Worm (Caenorhabditis elegans) whole organism, young adult: ENCODE results near the gene C16C8.27.

Source experiments
- B0336.3 ChIP-seq: fragments of 200-800 bp; sonication (Bioruptor generic); IDR thresholded peaks from 2 replicates; pipeline ENCODE4 v1.3.6; 2022; ENCODE audit warnings: missing genetic modification characterization, missing compliant biosample characterization
- F22D6.2 ChIP-seq: sonication (generic microtip); optimal IDR thresholded peaks from 2 replicates; lab custom pipeline; 2016; ENCODE audit warnings: mild to moderate bottlenecking, missing genetic modification characterization, missing compliant biosample characterization
- F23B12.7 ChIP-seq: sonication (generic microtip); optimal IDR thresholded peaks from 2 replicates; lab custom pipeline; 2017; ENCODE audit warnings: missing genetic modification characterization, mild to moderate bottlenecking, missing compliant biosample characterization, antibody characterized with exemption, moderate library complexity; ENCODE audit not compliant: insufficient read depth
- F33H1.4 ChIP-seq: fragments of 200-800 bp; sonication (Bioruptor generic); IDR thresholded peaks from 2 replicates; pipeline ENCODE4 v1.3.6; 2022; ENCODE audit warnings: missing genetic modification reagents, missing genetic modification characterization, missing compliant biosample characterization
- F52B5.7 ChIP-seq: sonication (generic microtip); optimal IDR thresholded peaks from 2 replicates; lab custom pipeline; 2016; ENCODE audit warnings: mild to moderate bottlenecking, missing genetic modification characterization, missing compliant biosample characterization
- F57A8.1 ChIP-seq: fragments of 200-800 bp; sonication (Bioruptor generic); optimal IDR thresholded peaks from 2 replicates; lab custom pipeline; 2018; ENCODE audit warnings: mild to moderate bottlenecking, missing genetic modification characterization, moderate library complexity, missing compliant biosample characterization
- F57C9.4 ChIP-seq: sonication (generic microtip); optimal IDR thresholded peaks from 2 replicates; lab custom pipeline; 2017; ENCODE audit warnings: mild to moderate bottlenecking, missing genetic modification characterization, missing compliant biosample characterization
- K12H6.12 ChIP-seq: fragments of 200-800 bp; sonication (Bioruptor generic); optimal IDR thresholded peaks from 2 replicates; lab custom pipeline; 2018; ENCODE audit warnings: mild to moderate bottlenecking, missing genetic modification characterization, missing compliant biosample characterization
- T07F8.4 ChIP-seq: sonication (generic microtip); optimal IDR thresholded peaks from 2 replicates; lab custom pipeline; 2016; ENCODE audit warnings: mild to moderate bottlenecking, missing genetic modification characterization, moderate library complexity, missing compliant biosample characterization
- T26A5.8 ChIP-seq: sonication (generic microtip); optimal IDR thresholded peaks from 2 replicates; lab custom pipeline; 2016; ENCODE audit warnings: missing genetic modification characterization, missing compliant biosample characterization
- Y56A3A.18 ChIP-seq: fragments of 200-800 bp; sonication (Bioruptor generic); IDR thresholded peaks from 2 replicates; pipeline ENCODE4 v1.3.6; 2022; ENCODE audit warnings: missing genetic modification reagents, missing genetic modification characterization, missing compliant biosample characterization
- ZK185.1 ChIP-seq: sonication (generic microtip); optimal IDR thresholded peaks from 2 replicates; lab custom pipeline; 2016; ENCODE audit warnings: mild to moderate bottlenecking, missing genetic modification characterization, missing compliant biosample characterization; ENCODE audit not compliant: poor library complexity, severe bottlenecking
- aptf-2 ChIP-seq: fragments of 200-800 bp; sonication (Bioruptor generic); conservative IDR thresholded peaks from 2 replicates; pipeline ENCODE4 v1.3.6; 2022; ENCODE audit warnings: missing genetic modification reagents, missing genetic modification characterization, missing compliant biosample characterization
- athp-1 ChIP-seq: sonication (generic microtip); optimal IDR thresholded peaks from 2 replicates; lab custom pipeline; 2017; ENCODE audit warnings: mild to moderate bottlenecking, missing genetic modification characterization, missing compliant biosample characterization
- attf-3 ChIP-seq: fragments of 200-800 bp; sonication (Bioruptor generic); conservative IDR thresholded peaks from 2 replicates; pipeline ENCODE4 v1.3.6; 2022; ENCODE audit warnings: missing genetic modification reagents, missing genetic modification characterization, missing compliant biosample characterization
- cebp-2 ChIP-seq: fragments of 200-800 bp; sonication (Bioruptor generic); IDR thresholded peaks from 2 replicates; pipeline ENCODE4 v1.3.6; 2022; ENCODE audit warnings: missing genetic modification characterization, missing compliant biosample characterization
- die-1 ChIP-seq: sonication (generic microtip); optimal IDR thresholded peaks from 2 replicates; lab custom pipeline; 2016; ENCODE audit warnings: missing genotype, mild to moderate bottlenecking, missing genetic modification characterization, missing compliant biosample characterization
- dox-1 ChIP-seq: fragments of 200-800 bp; sonication (Bioruptor generic); IDR thresholded peaks from 2 replicates; pipeline ENCODE4 v1.3.6; 2022; ENCODE audit warnings: missing genetic modification reagents, missing genetic modification characterization, missing compliant biosample characterization
- egl-44 ChIP-seq: fragments of 200-800 bp; sonication (Bioruptor generic); IDR thresholded peaks from 2 replicates; pipeline ENCODE4 v1.3.6; 2022; ENCODE audit warnings: missing genetic modification reagents, missing genetic modification characterization, missing compliant biosample characterization
- ekl-4 ChIP-seq: fragments of 200-800 bp; sonication (Bioruptor generic); IDR thresholded peaks from 2 replicates; pipeline ENCODE4 v1.3.6; 2022; ENCODE audit warnings: missing genetic modification reagents, missing genetic modification characterization, missing compliant biosample characterization
- fkh-3 ChIP-seq: sonication (generic microtip); optimal IDR thresholded peaks from 2 replicates; lab custom pipeline; 2016; ENCODE audit warnings: mild to moderate bottlenecking, missing genetic modification characterization, missing compliant biosample characterization
- him-1 ChIP-seq: sonication (generic microtip); optimal IDR thresholded peaks from 2 replicates; lab custom pipeline; 2016; ENCODE audit warnings: missing genotype, missing genetic modification reagents, missing genetic modification characterization, missing compliant biosample characterization
- hmg-1.2 ChIP-seq: fragments of 200-800 bp; sonication (Bioruptor generic); IDR thresholded peaks from 2 replicates; pipeline ENCODE4 v1.3.6; 2022; ENCODE audit warnings: missing genetic modification reagents, missing genetic modification characterization, missing compliant biosample characterization
- hrde-1 ChIP-seq: sonication (generic microtip); optimal IDR thresholded peaks from 2 replicates; lab custom pipeline; 2016; ENCODE audit warnings: missing genetic modification characterization, mild to moderate bottlenecking, missing compliant biosample characterization, moderate library complexity, missing genotype, missing genetic modification reagents, borderline replicate concordance
- lin-40 ChIP-seq: sonication (generic microtip); optimal IDR thresholded peaks from 2 replicates; lab custom pipeline; 2016; ENCODE audit warnings: missing genetic modification characterization, mild to moderate bottlenecking, missing compliant biosample characterization, missing genotype, missing genetic modification reagents
- pha-4 ChIP-seq: fragments of 150-350 bp; sonication (generic microtip); optimal IDR thresholded peaks from 2 replicates; lab custom pipeline; 2014; ENCODE audit warnings: missing biosample characterization, missing genetic modification reagents, missing genetic modification characterization
- rpc-1 ChIP-seq, 2 experiments: fragments of 150-350 bp in 1 of 2; sonication (generic microtip) in 1 of 2; optimal IDR thresholded peaks; 2 replicates each; lab custom pipeline; 2014 to 2018; ENCODE audit warnings: missing biosample characterization in 1 of 2, missing genetic modification characterization in 1 of 2, missing genetic modification reagents in 1 of 2, missing genotype in 1 of 2
- sea-2 ChIP-seq: fragments of 200-800 bp; sonication (Bioruptor generic); IDR thresholded peaks from 2 replicates; pipeline ENCODE4 v1.3.6; 2022; ENCODE audit warnings: missing genetic modification characterization, missing compliant biosample characterization
- snpc-1.3 ChIP-seq: sonication (generic microtip); optimal IDR thresholded peaks from 2 replicates; lab custom pipeline; 2017; ENCODE audit warnings: missing genetic modification characterization, mild to moderate bottlenecking, missing compliant biosample characterization, antibody characterized with exemption, moderate library complexity, missing genotype, missing genetic modification reagents; ENCODE audit not compliant: insufficient read depth
- snpc-3.4 ChIP-seq: sonication (generic microtip); optimal IDR thresholded peaks from 2 replicates; lab custom pipeline; 2017; ENCODE audit warnings: missing genetic modification characterization, mild to moderate bottlenecking, missing compliant biosample characterization, antibody characterized with exemption, moderate library complexity, missing genotype, missing genetic modification reagents
- tlf-1 ChIP-seq: fragments of 200-800 bp; sonication (Bioruptor generic); optimal IDR thresholded peaks from 2 replicates; lab custom pipeline; 2018; ENCODE audit warnings: mild to moderate bottlenecking, missing genetic modification characterization, missing compliant biosample characterization
- xnd-1 ChIP-seq: sonication (generic microtip); optimal IDR thresholded peaks from 2 replicates; lab custom pipeline; 2016; ENCODE audit warnings: missing genotype, missing genetic modification reagents, missing genetic modification characterization, missing compliant biosample characterization
- zim-3 ChIP-seq: sonication (generic microtip); optimal IDR thresholded peaks from 2 replicates; lab custom pipeline; 2017; ENCODE audit warnings: mild to moderate bottlenecking, missing genetic modification characterization, moderate library complexity, missing compliant biosample characterization
- ztf-3 ChIP-seq: fragments of 200-800 bp; sonication (Bioruptor generic); optimal IDR thresholded peaks from 2 replicates; lab custom pipeline; 2018; ENCODE audit warnings: mild to moderate bottlenecking, missing genetic modification characterization, missing compliant biosample characterization

Gene C16C8.27

ce11 chrII:3402854-3403253, 38.6 kb upstream of the C16C8.27 start, which contains the start of gene nep-10 (continued):
- TF ChIP-seq ztf-3 (GFP tag; lab: Kevin White, UChicago): no peak
- no peak for TF ChIP-seq rpc-1 (optimal IDR thresholded peaks at IDR 0.05; lab: Kevin White, UChicago)
- TF ChIP-seq rpc-1 (tag; optimal IDR thresholded peaks at IDR 0.05; lab: Kevin White, UChicago): no peak
- TF ChIP-seq, all 124 proteins: peak for 0

ce11 chrII:3403535-3403934, 37.9 kb upstream of the C16C8.27 start, which contains the start of gene nep-8:
Gene nep-8 (plus strand): TSS chrII:3403835.
- TF ChIP-seq die-1 (tag; lab: Kevin White, UChicago) (no peak), attf-3 (GFP tag; lab: Robert Waterston, UW) (no peak)

- peak; percentile 67; the same call in 1 of the 2 replicates for TF ChIP-seq aptf-2 (GFP tag; lab: Robert Waterston, UW)
- no peak for TF ChIP-seq K12H6.12 (tag; lab: Kevin White, UChicago)
Observed at ce11 chrII:3414383-3414910, 27.0 kb upstream of the C16C8.27 start, which contains the start of the genes F18A12.7 and F18A12.2. Gene F18A12.7 (minus strand): TSS chrII:3414483. Gene F18A12.2 (plus strand): TSS chrII:3414860.

ce11 chrII:3416528-3416927, 24.9 kb upstream of the C16C8.27 start, which contains the start of gene nep-6:
Gene nep-6 (plus strand): TSS chrII:3416828.
- TF ChIP-seq F23B12.7 (tag; lab: Kevin White, UChicago) (no peak), dox-1 (GFP tag; lab: Robert Waterston, UW) (no peak)
- TF ChIP-seq, all 124 proteins: peak for 0

ce11 chrII:3422938-3423337, 18.5 kb upstream of the C16C8.27 start:
- no peak for TF ChIP-seq athp-1 (tag; lab: Kevin White, UChicago)
- peak; percentile 34; the same call in 1 of the 2 replicates for TF ChIP-seq hmg-1.2 (GFP tag; lab: Robert Waterston, UW)
- TF ChIP-seq, all 124 proteins: peak for 1

ce11 chrII:3425433-3425832, 16.0 kb upstream of the C16C8.27 start, which contains the start of gene nep-11:
Gene nep-11 (minus strand): TSS chrII:3425533.
- TF ChIP-seq die-1 (tag; lab: Kevin White, UChicago) (no peak), T07F8.4 (no peak), zim-3 (tag; lab: Kevin White, UChicago) (no peak), tlf-1 (GFP tag; lab: Kevin White, UChicago) (no peak), T26A5.8 (no peak), ZK185.1 (tag; lab: Kevin White, UChicago) (no peak), F22D6.2 (tag; lab: Kevin White, UChicago) (no peak), pha-4 (tag; lab: Kevin White, UChicago) (no peak), attf-3 (GFP tag; lab: Robert Waterston, UW) (no peak), F33H1.4 (GFP tag; lab: Robert Waterston, UW) (no peak), egl-44 (GFP tag; lab: Robert Waterston, UW) (no peak)

- TF ChIP-seq ekl-4 (GFP tag; lab: Robert Waterston, UW) (no peak), B0336.3 (no peak), F52B5.7 (no peak), cebp-2 (GFP tag; lab: Robert Waterston, UW) (no peak), hmg-1.2 (GFP tag; lab: Robert Waterston, UW) (peak; percentile 55; the same call in 1 of the 2 replicates), fkh-3 (tag; lab: Kevin White, UChicago) (no peak), F23B12.7 (tag; lab: Kevin White, UChicago) (no peak), T07F8.4 (no peak), F57A8.1 (GFP tag; lab: Kevin White, UChicago) (no peak), tlf-1 (GFP tag; lab: Kevin White, UChicago) (no peak), him-1 (tag; lab: Kevin White, UChicago) (no peak), xnd-1 (tag; lab: Kevin White, UChicago) (no peak), lin-40 (no peak), F57C9.4 (no peak), snpc-3.4 (tag; lab: Kevin White, UChicago) (no peak), hrde-1 (tag; lab: Kevin White, UChicago) (no peak), sea-2 (GFP tag; lab: Robert Waterston, UW) (no peak), snpc-1.3 (tag; lab: Kevin White, UChicago) (no peak), Y56A3A.18 (no peak)
Observed at ce11 chrII:3428158-3428704, 13.2 kb upstream of the C16C8.27 start.
